Worm (Caenorhabditis elegans): ENCODE results near the gene K09H11.4.

Gene K09H11.4

ce11 chrV:5746237-5746636 is 19.9 kb upstream of the K09H11.4 start:
- no peak for TF ChIP-seq lir-1 (GFP tag; conservative IDR thresholded peaks at IDR 0.05)

ce11 chrV:5741237-5741636 is 14.9 kb upstream of the K09H11.4 start:
- TF ChIP-seq lag-1 (GFP tag; IDR thresholded peaks at IDR 0.05) (no peak), tbp1 (GFP tag; optimal IDR thresholded peaks at IDR 0.05) (no peak), athp-1 (tag; optimal IDR thresholded peaks at IDR 0.05) (no peak), rpc-1 (optimal IDR thresholded peaks at IDR 0.05) (no peak), rpc-1 (tag; optimal IDR thresholded peaks at IDR 0.05) (no peak), madf-10 (tag; optimal IDR thresholded peaks at IDR 0.05) (no peak)

ce11 chrV:5739438-5739837 is 13.1 kb upstream of the K09H11.4 start:
- TF ChIP-seq F10E7.11 (tag; optimal IDR thresholded peaks at IDR 0.05) (no peak), Y67H2A.10 (GFP tag; conservative IDR thresholded peaks at IDR 0.05) (no peak), lin-40 (tag; optimal IDR thresholded peaks at IDR 0.05) (no peak), egrh-3 (GFP tag; IDR thresholded peaks at IDR 0.05) (no peak), madf-8 (GFP tag; conservative IDR thresholded peaks at IDR 0.05) (no peak), nhr-80 (tag; optimal IDR thresholded peaks at IDR 0.05) (no peak), akir-1 (GFP tag; optimal IDR thresholded peaks at IDR 0.05) (no peak), hmg-1.2 (GFP tag; IDR thresholded peaks at IDR 0.05) (no peak), ztf-6 (GFP tag; IDR thresholded peaks at IDR 0.05) (no peak), nhr-27 (tag; optimal IDR thresholded peaks at IDR 0.05) (no peak), K11D2.4 (GFP tag; IDR thresholded peaks at IDR 0.05) (no peak)

ce11 chrV:5736068-5736467 is 9.7 kb upstream of the K09H11.4 start, which contains the start of gene K09H11.6:
Gene K09H11.6 (minus strand): TSS chrV:5736168.
- TF ChIP-seq nfya-2 (GFP tag; IDR thresholded peaks at IDR 0.05) (no peak), Y53G8AR.9 (GFP tag; conservative IDR thresholded peaks at IDR 0.05) (no peak), gei-17 (GFP tag; optimal IDR thresholded peaks at IDR 0.05) (no peak), Y95B8A.8 (GFP tag; IDR thresholded peaks at IDR 0.05) (no peak), lin-54 (GFP tag; optimal IDR thresholded peaks at IDR 0.05) (no peak), lsl-1 (GFP tag; optimal IDR thresholded peaks at IDR 0.05) (no peak), attf-5 (GFP tag; optimal IDR thresholded peaks at IDR 0.05) (no peak), dpl-1 (GFP tag; optimal IDR thresholded peaks at IDR 0.05) (no peak), dpff-1 (tag; optimal IDR thresholded peaks at IDR 0.05) (no peak), ceh-40 (GFP tag; IDR thresholded peaks at IDR 0.05) (no peak), dox-1 (GFP tag; IDR thresholded peaks at IDR 0.05) (no peak), snpc-4 (GFP tag; optimal IDR thresholded peaks at IDR 0.05) (no peak), snpc-4 (tag; optimal IDR thresholded peaks at IDR 0.05) (no peak)

- TF ChIP-seq snpc-1.3 (tag; optimal IDR thresholded peaks at IDR 0.05; ENCODE audit: insufficient read depth) (no peak), efl-1 (GFP tag; optimal IDR thresholded peaks at IDR 0.05) (no peak), mcd-1 (GFP tag; IDR thresholded peaks at IDR 0.05) (no peak), cebp-1 (GFP tag; IDR thresholded peaks at IDR 0.05) (no peak), cebp-1 (tag; optimal IDR thresholded peaks at IDR 0.05) (no peak), F33H1.4 (GFP tag; IDR thresholded peaks at IDR 0.05) (no peak), attf-3 (GFP tag; conservative IDR thresholded peaks at IDR 0.05) (no peak), T26A5.8 (tag; optimal IDR thresholded peaks at IDR 0.05) (no peak), rcor-1 (GFP tag; IDR thresholded peaks at IDR 0.05) (no peak), akir-1 (GFP tag; optimal IDR thresholded peaks at IDR 0.05) (no peak)
Observed at ce11 chrV:5730783-5731182, 4.4 kb upstream of the K09H11.4 start, which contains the start of gene K09H11.15. Gene K09H11.15 (minus strand): TSS chrV:5730883.

All from whole organism, young adult.